Worm (Caenorhabditis elegans) whole organism, L3 larva: ENCODE measurements around the gene fbxb-76.

Experiments
- ama-1 ChIP-seq: fragments of 150-350 bp; optimal IDR thresholded peaks from 2 replicates; lab custom pipeline; 2018
- ceh-16 ChIP-seq: sonication (generic microtip); optimal IDR thresholded peaks from 2 replicates; lab custom pipeline; 2017; ENCODE audit warnings: missing biosample characterization, missing genetic modification characterization
- ceh-28 ChIP-seq: fragments of 150-350 bp; optimal IDR thresholded peaks from 2 replicates; lab custom pipeline; 2014; ENCODE audit warnings: missing biosample characterization, missing genetic modification reagents, missing genetic modification characterization
- ceh-9 ChIP-seq: sonication (generic microtip); optimal IDR thresholded peaks from 2 replicates; lab custom pipeline; 2018; ENCODE audit warnings: missing biosample characterization, missing genetic modification characterization
- daf-12 ChIP-seq: fragments of 150-350 bp; optimal IDR thresholded peaks from 2 replicates; lab custom pipeline; 2014; ENCODE audit warnings: missing biosample characterization, missing genetic modification reagents, missing genetic modification characterization
- egl-27 ChIP-seq: sonication (generic microtip); optimal IDR thresholded peaks from 4 replicates; lab custom pipeline; 2017; ENCODE audit warnings: missing biosample characterization, missing genetic modification reagents, missing genetic modification characterization
- egl-5 ChIP-seq: fragments of 150-350 bp; optimal IDR thresholded peaks from 2 replicates; lab custom pipeline; 2017; ENCODE audit warnings: missing biosample characterization, missing genetic modification reagents, missing genetic modification characterization, inconsistent platforms
- elt-1 ChIP-seq: fragments of 150-350 bp; optimal IDR thresholded peaks from 2 replicates; lab custom pipeline; 2014; ENCODE audit warnings: missing biosample characterization, missing genetic modification characterization
- elt-2 ChIP-seq: sonication (generic microtip); optimal IDR thresholded peaks from 2 replicates; lab custom pipeline; 2016; ENCODE audit warnings: missing genetic modification reagents, mild to moderate bottlenecking, missing genetic modification characterization, missing compliant biosample characterization
- elt-3 ChIP-seq, 3 experiments: fragments of 150-350 bp in 1 of 3; sonication (generic microtip) in 2 of 3; optimal IDR thresholded peaks; 2 replicates in 2 of 3; 4 replicates in 1 of 3; lab custom pipeline; 2014 to 2017; ENCODE audit warnings: missing biosample characterization in 3 of 3, missing genetic modification characterization in 3 of 3
- eor-1 ChIP-seq, 2 experiments: fragments of 150-350 bp; optimal IDR thresholded peaks; 2 replicates each; lab custom pipeline; 2014 to 2018; ENCODE audit warnings: missing biosample characterization in 2 of 2, missing genetic modification characterization in 2 of 2
- fkh-10 ChIP-seq: sonication (generic microtip); optimal IDR thresholded peaks from 2 replicates; lab custom pipeline; 2017; ENCODE audit warnings: missing biosample characterization, missing genetic modification reagents, missing genetic modification characterization
- fkh-2 ChIP-seq: fragments of 150-350 bp; optimal IDR thresholded peaks from 2 replicates; lab custom pipeline; 2014; ENCODE audit warnings: missing biosample characterization, missing genetic modification reagents, missing genetic modification characterization
- jun-1 ChIP-seq: fragments of 150-350 bp; optimal IDR thresholded peaks from 2 replicates; lab custom pipeline; 2014; ENCODE audit warnings: missing biosample characterization, missing genetic modification reagents, missing genetic modification characterization
- lin-15B ChIP-seq: fragments of 150-350 bp; optimal IDR thresholded peaks from 2 replicates; lab custom pipeline; 2014; ENCODE audit warnings: missing biosample characterization, missing genetic modification characterization
- lin-39 ChIP-seq: fragments of 150-350 bp; optimal IDR thresholded peaks from 2 replicates; lab custom pipeline; 2018; ENCODE audit warnings: missing biosample characterization, missing genetic modification reagents, missing genetic modification characterization
- lsy-12 ChIP-seq: sonication (generic microtip); optimal IDR thresholded peaks from 2 replicates; lab custom pipeline; 2016; ENCODE audit warnings: mild to moderate bottlenecking, missing genetic modification characterization, missing compliant biosample characterization
- nfya-1 ChIP-seq: sonication (generic microtip); optimal IDR thresholded peaks from 2 replicates; lab custom pipeline; 2017; ENCODE audit warnings: missing genetic modification characterization, mild to moderate bottlenecking, missing compliant biosample characterization, antibody characterized with exemption, moderate library complexity; ENCODE audit not compliant: insufficient read depth
- nhr-11 ChIP-seq: fragments of 150-350 bp; optimal IDR thresholded peaks from 2 replicates; lab custom pipeline; 2014; ENCODE audit warnings: missing biosample characterization, missing genetic modification characterization
- nhr-12 ChIP-seq: fragments of 150-350 bp; optimal IDR thresholded peaks from 2 replicates; lab custom pipeline; 2014; ENCODE audit warnings: missing biosample characterization, missing genetic modification characterization
- nhr-23 ChIP-seq: fragments of 150-350 bp; optimal IDR thresholded peaks from 2 replicates; lab custom pipeline; 2014; ENCODE audit warnings: missing biosample characterization, missing genetic modification reagents, missing genetic modification characterization
- nhr-237 ChIP-seq: fragments of 150-350 bp; optimal IDR thresholded peaks from 2 replicates; lab custom pipeline; 2014; ENCODE audit warnings: missing biosample characterization, missing genetic modification characterization
- nhr-28 ChIP-seq: fragments of 150-350 bp; optimal IDR thresholded peaks from 2 replicates; lab custom pipeline; 2014; ENCODE audit warnings: missing biosample characterization, missing genetic modification characterization
- nhr-43 ChIP-seq: sonication (generic microtip); optimal IDR thresholded peaks from 2 replicates; lab custom pipeline; 2016; ENCODE audit warnings: mild to moderate bottlenecking, missing genetic modification characterization, missing compliant biosample characterization; ENCODE audit not compliant: poor library complexity, severe bottlenecking
- nhr-76 ChIP-seq: fragments of 150-350 bp; sonication (generic microtip); optimal IDR thresholded peaks from 5 replicates; lab custom pipeline; 2014; ENCODE audit warnings: missing biosample characterization, missing genetic modification characterization
- nhr-77 ChIP-seq: fragments of 150-350 bp; optimal IDR thresholded peaks from 2 replicates; lab custom pipeline; 2014; ENCODE audit warnings: missing biosample characterization, missing genetic modification characterization
- pqm-1 ChIP-seq: fragments of 150-350 bp; optimal IDR thresholded peaks from 2 replicates; lab custom pipeline; 2017; ENCODE audit warnings: missing biosample characterization, missing genetic modification characterization, inconsistent platforms
- sea-2 ChIP-seq: fragments of 150-350 bp; sonication (generic microtip); optimal IDR thresholded peaks from 4 replicates; lab custom pipeline; 2014; ENCODE audit warnings: missing biosample characterization, missing genetic modification reagents, missing genetic modification characterization
- skn-1 ChIP-seq: fragments of 150-350 bp; optimal IDR thresholded peaks from 2 replicates; lab custom pipeline; 2014; ENCODE audit warnings: missing biosample characterization, missing genetic modification characterization
- snpc-4 ChIP-seq: fragments of 150-350 bp; optimal IDR thresholded peaks from 2 replicates; lab custom pipeline; 2014; ENCODE audit warnings: missing biosample characterization, missing genetic modification characterization
- tbx-2 ChIP-seq: sonication (generic microtip); optimal IDR thresholded peaks from 2 replicates; lab custom pipeline; 2016; ENCODE audit warnings: mild to moderate bottlenecking, missing genetic modification characterization, missing compliant biosample characterization
- unc-39 ChIP-seq: sonication (generic microtip); optimal IDR thresholded peaks from 4 replicates; lab custom pipeline; 2017; ENCODE audit warnings: missing biosample characterization, missing genetic modification characterization
- unc-62 ChIP-seq: fragments of 150-350 bp; sonication (generic microtip); optimal IDR thresholded peaks from 4 replicates; lab custom pipeline; 2014; ENCODE audit warnings: missing biosample characterization, missing genetic modification reagents, missing genetic modification characterization
- zag-1 ChIP-seq: fragments of 150-350 bp; optimal IDR thresholded peaks from 2 replicates; lab custom pipeline; 2014; ENCODE audit warnings: missing biosample characterization, missing genetic modification characterization
- ztf-11 ChIP-seq: fragments of 150-350 bp; optimal IDR thresholded peaks from 2 replicates; lab custom pipeline; 2014; ENCODE audit warnings: missing biosample characterization, missing genetic modification characterization

The fbxb-76 gene

ce11 chrIV:11351563-11351962, 27.6 kb downstream of the fbxb-76 start:
- TF ChIP-seq ztf-11 (tag; lab: Kevin White, UChicago), result no peak
- TF ChIP-seq fkh-2, result no peak
- TF ChIP-seq nhr-23 (tag; lab: Kevin White, UChicago), result no peak
- TF ChIP-seq egl-27, result no peak
- TF ChIP-seq nhr-43 (tag; lab: Kevin White, UChicago), result no peak
- TF ChIP-seq zag-1 (tag; lab: Kevin White, UChicago), result no peak
- TF ChIP-seq ceh-16 (tag; lab: Kevin White, UChicago), result no peak
- TF ChIP-seq, all 47 proteins: peak for 0

DNA sequence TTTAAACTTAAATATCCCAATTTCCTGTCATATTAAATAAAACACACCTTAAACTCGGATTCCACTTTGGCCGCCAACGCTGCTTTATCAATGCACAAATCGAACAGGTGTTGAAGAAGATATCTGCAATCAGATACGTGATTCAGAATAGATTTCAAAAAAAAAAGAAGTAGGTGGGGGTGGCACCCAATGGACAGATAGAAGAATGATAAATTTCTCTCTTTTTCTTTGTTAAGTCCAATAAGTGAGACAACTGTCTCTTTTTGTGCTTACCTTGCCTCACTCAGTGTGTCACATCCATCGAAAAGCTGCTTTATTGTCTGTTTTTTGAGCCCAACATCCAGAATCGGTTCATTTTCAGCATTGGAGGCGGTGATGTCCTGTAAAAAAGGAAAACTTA, 28.3 kb downstream of the fbxb-76 start:
- no peak for TF ChIP-seq ceh-16 (tag; lab: Kevin White, UChicago)
- TF ChIP-seq lin-39 (tag; lab: Kevin White, UChicago), result peak; percentile 29
- TF ChIP-seq nfya-1 (tag; lab: Kevin White, UChicago), result peak; percentile 13

- TF ChIP-seq eor-1 (tag; optimal IDR thresholded peaks at IDR 0.05; lab: Kevin White, UChicago) (no peak), nhr-77 (no peak), nhr-11 (no peak), lsy-12 (tag; lab: Kevin White, UChicago) (no peak), sea-2 (GFP tag; lab: Kevin White, UChicago) (no peak), tbx-2 (tag; lab: Kevin White, UChicago) (no peak), lin-39 (tag; lab: Kevin White, UChicago) (peak; percentile 62), nfya-1 (tag; lab: Kevin White, UChicago) (peak; percentile 41), elt-2 (tag; lab: Kevin White, UChicago) (no peak), ceh-28 (tag; lab: Kevin White, UChicago) (no peak)
These were observed 29.4 kb downstream of the fbxb-76 start for ce11 chrIV:11349747-11350146.

DNA sequence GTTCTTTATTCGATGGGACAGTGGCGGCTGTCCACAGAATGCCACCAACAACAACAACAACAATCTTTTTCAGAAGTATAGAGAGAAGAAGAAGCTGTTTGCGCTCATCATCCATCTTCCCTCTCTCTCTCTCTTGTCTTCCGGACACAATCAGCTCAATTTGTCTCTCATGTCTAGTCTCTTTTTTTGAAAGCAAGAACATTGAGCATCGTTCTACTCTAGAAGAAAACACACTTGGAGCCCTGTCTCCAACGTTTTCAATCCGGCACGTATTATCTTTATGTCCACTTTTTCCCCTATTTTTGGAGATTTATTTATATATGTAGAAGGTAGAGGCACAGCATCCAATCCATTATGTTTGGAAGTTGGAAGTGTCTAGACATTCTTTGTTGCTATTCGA, 30.3 kb downstream of the fbxb-76 start:
- peak; percentile 69 for TF ChIP-seq lin-39 (tag; lab: Kevin White, UChicago)
- no peak for TF ChIP-seq fkh-10 (GFP tag; lab: Kevin White, UChicago)
- TF ChIP-seq nhr-76, result no peak
- no peak for TF ChIP-seq nhr-12

DNA sequence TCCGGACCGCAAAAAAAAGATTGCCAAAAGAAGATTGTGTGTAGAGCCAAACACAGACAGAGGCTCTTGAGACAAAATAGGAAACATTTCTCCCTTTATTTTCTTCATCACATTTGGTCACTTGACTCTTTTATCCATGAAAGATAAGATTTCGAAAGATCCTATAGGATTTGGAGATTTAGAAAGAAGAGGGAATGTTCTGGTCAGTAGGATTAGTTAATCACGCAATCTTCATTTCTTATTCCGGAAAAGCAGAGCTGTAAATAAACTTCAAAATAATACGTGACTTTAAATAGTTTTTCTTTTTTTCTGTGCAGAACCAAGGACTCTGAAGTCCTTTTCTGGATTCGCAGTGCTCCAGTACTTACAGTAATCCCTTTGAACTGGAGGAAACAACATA, 31.9 kb downstream of the fbxb-76 start:
- TF ChIP-seq nfya-1 (tag; lab: Kevin White, UChicago) (peak; percentile 7), nhr-237 (tag; lab: Kevin White, UChicago) (no peak), elt-1 (tag; lab: Kevin White, UChicago) (peak; percentile 43)

ce11 chrIV:11344288-11344687, 34.9 kb downstream of the fbxb-76 start:
- TF ChIP-seq ama-1 (lab: Kevin White, UChicago) (no peak), elt-3 (tag; optimal IDR thresholded peaks at IDR 0.05; lab: Kevin White, UChicago) (no peak), unc-39 (tag; lab: Kevin White, UChicago) (no peak), eor-1 (tag; optimal IDR thresholded peaks at IDR 0.05; lab: Kevin White, UChicago) (no peak), nhr-43 (tag; lab: Kevin White, UChicago) (no peak), daf-12 (tag; lab: Kevin White, UChicago) (no peak), ceh-9 (tag; lab: Kevin White, UChicago) (no peak), nhr-77 (no peak), pqm-1 (tag; lab: Kevin White, UChicago) (no peak), lin-15B (tag; lab: Kevin White, UChicago) (no peak), lin-39 (tag; lab: Kevin White, UChicago) (no peak), snpc-4 (tag; lab: Kevin White, UChicago) (no peak), elt-2 (tag; lab: Kevin White, UChicago) (no peak), egl-5 (tag; lab: Kevin White, UChicago) (no peak), unc-62 (GFP tag; lab: Kevin White, UChicago) (no peak), nhr-28 (tag; lab: Kevin White, UChicago) (no peak), skn-1 (no peak), jun-1 (no peak), tbx-2 (tag; lab: Kevin White, UChicago) (no peak)
